Worm (Caenorhabditis elegans): Measurements from ENCODE around the gene B0001.2.

Gene B0001.2

ce11 chrIV:12128708-12129107 is 22.1 kb downstream of the B0001.2 start:
- TF ChIP-seq nhr-80 (tag; optimal IDR thresholded peaks at IDR 0.05) (peak; percentile 67), efl-1 (GFP tag; optimal IDR thresholded peaks at IDR 0.05) (no peak), rpc-1 (optimal IDR thresholded peaks at IDR 0.05) (no peak), rpc-1 (tag; optimal IDR thresholded peaks at IDR 0.05) (no peak), madf-6 (GFP tag; IDR thresholded peaks at IDR 0.05) (no peak), nhr-120 (GFP tag; IDR thresholded peaks at IDR 0.05) (no peak), tlf-1 (GFP tag; optimal IDR thresholded peaks at IDR 0.05) (no peak), tbx-9 (tag; optimal IDR thresholded peaks at IDR 0.05; ENCODE audit: borderline replicate concordance) (no peak), ceh-91 (GFP tag; IDR thresholded peaks at IDR 0.05) (no peak), cebp-2 (GFP tag; IDR thresholded peaks at IDR 0.05) (0 out of 2 replicates have a peak, but pooled peaks have one; percentile 10), mel-28 (tag; optimal IDR thresholded peaks at IDR 0.05; ENCODE audit: borderline replicate concordance) (no peak), cebp-1 (GFP tag; IDR thresholded peaks at IDR 0.05) (no peak), cebp-1 (tag; optimal IDR thresholded peaks at IDR 0.05) (peak; percentile 6), snpc-3.4 (tag; optimal IDR thresholded peaks at IDR 0.05) (no peak), ceh-58 (GFP tag; IDR thresholded peaks at IDR 0.05) (no peak), T07F8.4 (tag; optimal IDR thresholded peaks at IDR 0.05) (no peak), F57C9.4 (tag; optimal IDR thresholded peaks at IDR 0.05) (no peak), ztf-18 (tag; optimal IDR thresholded peaks at IDR 0.05) (no peak), attf-3 (GFP tag; conservative IDR thresholded peaks at IDR 0.05) (no peak), pha-4 (tag; optimal IDR thresholded peaks at IDR 0.05) (no peak)

DNA sequence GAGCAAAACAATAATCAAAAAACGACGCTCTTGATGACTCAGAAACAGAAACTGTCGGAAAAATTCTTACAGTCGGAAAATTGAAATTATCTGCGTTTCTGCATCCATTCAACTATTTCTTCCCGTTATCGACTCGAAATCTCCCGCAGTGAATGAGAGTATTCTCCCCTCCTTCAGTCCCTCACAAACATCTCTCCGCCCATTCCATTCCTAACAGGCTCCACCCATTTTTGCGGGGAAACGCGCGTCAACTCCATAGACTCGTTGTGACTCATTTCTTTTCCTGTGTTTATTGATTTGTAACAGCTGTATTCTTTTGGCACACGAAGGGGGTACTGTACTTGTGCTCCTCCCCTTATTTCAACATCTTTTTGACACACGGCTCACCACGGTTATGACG is 22.9 kb downstream of the B0001.2 start:
- TF ChIP-seq cebp-2 (GFP tag; IDR thresholded peaks at IDR 0.05) (0 out of 2 replicates have a peak, but pooled peaks have one; percentile 41), pha-4 (tag; optimal IDR thresholded peaks at IDR 0.05) (no peak), B0019.2 (GFP tag; conservative IDR thresholded peaks at IDR 0.05) (no peak), nhr-179 (tag; optimal IDR thresholded peaks at IDR 0.05) (no peak), D2030.7 (GFP tag; IDR thresholded peaks at IDR 0.05) (no peak), attf-6 (GFP tag; IDR thresholded peaks at IDR 0.05) (no peak), Y79H2A.3 (GFP tag; conservative IDR thresholded peaks at IDR 0.05) (no peak), egl-18 (GFP tag; IDR thresholded peaks at IDR 0.05) (no peak), rec-8 (tag; optimal IDR thresholded peaks at IDR 0.05) (no peak), zim-3 (tag; optimal IDR thresholded peaks at IDR 0.05) (no peak), K12H6.12 (tag; optimal IDR thresholded peaks at IDR 0.05) (no peak), dpff-1 (tag; optimal IDR thresholded peaks at IDR 0.05) (no peak), ztf-22 (GFP tag; optimal IDR thresholded peaks at IDR 0.05) (no peak), pbrm-1 (GFP tag; IDR thresholded peaks at IDR 0.05) (no peak), cebp-1 (GFP tag; IDR thresholded peaks at IDR 0.05) (0 out of 2 replicates have a peak, but pooled peaks have one; percentile 24), cebp-1 (tag; optimal IDR thresholded peaks at IDR 0.05) (peak; percentile 59), hlh-26 (GFP tag; conservative IDR thresholded peaks at IDR 0.05) (no peak)

DNA sequence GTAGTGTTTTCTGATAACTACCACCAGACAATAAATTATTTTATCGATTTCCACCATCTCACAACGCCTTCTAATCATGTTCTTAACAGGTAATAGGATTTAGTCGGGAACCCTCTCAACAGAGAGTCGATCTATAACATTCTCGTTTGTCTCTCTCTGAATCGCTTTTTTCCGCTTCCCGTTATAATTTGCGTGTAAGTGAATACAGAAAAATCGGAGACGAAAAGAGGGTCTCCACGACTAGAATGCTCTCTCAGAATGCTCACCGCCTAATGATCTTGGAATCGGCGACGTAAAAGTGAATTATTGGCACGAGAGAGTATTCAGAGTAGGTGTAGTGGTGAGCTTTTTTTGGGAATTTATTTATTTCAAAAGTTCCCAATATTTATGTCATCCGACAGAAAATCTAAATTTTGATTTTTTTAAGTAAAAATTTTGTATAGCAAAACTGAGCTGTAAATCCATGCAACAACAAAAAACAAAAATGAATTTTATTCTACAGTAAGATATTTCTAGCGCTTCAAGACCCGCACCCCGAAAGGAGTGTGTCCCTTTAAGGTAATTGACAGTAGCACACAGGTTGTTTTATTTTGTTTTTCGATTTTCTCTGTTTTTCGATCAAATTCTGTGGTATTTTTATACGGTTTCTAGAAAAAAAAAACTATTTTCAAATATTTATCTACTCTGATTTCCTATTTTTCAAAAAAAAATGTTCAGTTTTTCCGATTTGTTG is 23.9 kb downstream of the B0001.2 start:
- TF ChIP-seq him-1 (tag; optimal IDR thresholded peaks at IDR 0.05) (peak; percentile 30), xnd-1 (tag; optimal IDR thresholded peaks at IDR 0.05) (peak; percentile 67), madf-6 (GFP tag; IDR thresholded peaks at IDR 0.05) (peak; percentile 74), lsl-1 (GFP tag; optimal IDR thresholded peaks at IDR 0.05) (peak; percentile 90), D2030.7 (GFP tag; IDR thresholded peaks at IDR 0.05) (peak; percentile 33; the same call in 1 of the 2 replicates), sea-2 (GFP tag; IDR thresholded peaks at IDR 0.05) (no peak), F23B12.7 (tag; optimal IDR thresholded peaks at IDR 0.05; ENCODE audit: insufficient read depth) (no peak), Y53G8AR.9 (GFP tag; conservative IDR thresholded peaks at IDR 0.05) (no peak), madf-8 (GFP tag; conservative IDR thresholded peaks at IDR 0.05) (peak; percentile 43; the same call in 1 of the 2 replicates), F10E7.11 (tag; optimal IDR thresholded peaks at IDR 0.05) (no peak), F33H1.4 (GFP tag; IDR thresholded peaks at IDR 0.05) (peak; percentile 83), F49E8.2 (tag; optimal IDR thresholded peaks at IDR 0.05; ENCODE audit: insufficient read depth) (peak; percentile 18)

Measured in whole organism, young adult.